Fruit fly (Drosophila melanogaster): ENCODE results near the gene Stim.

Gene Stim

dm6 chrX:15982844-15983243, 42.6 kb upstream of the Stim start, which contains the start of gene Cep164:
TSS of gene Cep164 (minus strand) at chrX:15982944.
- TF ChIP-seq Hr78 (GFP tag; optimal IDR thresholded peaks at IDR 0.05) (no peak), ey (GFP tag; optimal IDR thresholded peaks at IDR 0.05) (no peak), woc (GFP tag; optimal IDR thresholded peaks at IDR 0.05) (no peak)

dm6 chrX:15976568-15976967, 36.3 kb upstream of the Stim start, which contains the start of gene CG42766:
TSS of gene CG42766 (plus strand) at chrX:15976868.
- TF ChIP-seq ey (GFP tag; optimal IDR thresholded peaks at IDR 0.05) (no peak), tai (GFP tag; optimal IDR thresholded peaks at IDR 0.05) (no peak), Myc (optimal IDR thresholded peaks at IDR 0.05) (no peak), dsf (GFP tag; optimal IDR thresholded peaks at IDR 0.05; ENCODE audit: borderline replicate concordance) (no peak), woc (GFP tag; optimal IDR thresholded peaks at IDR 0.05) (no peak), br (GFP tag; optimal IDR thresholded peaks at IDR 0.05) (no peak), Jra (GFP tag; optimal IDR thresholded peaks at IDR 0.05) (no peak), OdsH (GFP tag; optimal IDR thresholded peaks at IDR 0.05) (no peak), Abd-B (GFP tag; optimal IDR thresholded peaks at IDR 0.05) (no peak), h (GFP tag; optimal IDR thresholded peaks at IDR 0.05) (no peak), GATAd (GFP tag; optimal IDR thresholded peaks at IDR 0.05) (no peak), dmrt93B (GFP tag; optimal IDR thresholded peaks at IDR 0.05) (no peak), Dif (GFP tag; optimal IDR thresholded peaks at IDR 0.05; ENCODE audit: partially characterized antibody) (no peak), jim (GFP tag; optimal IDR thresholded peaks at IDR 0.05) (no peak), fru (GFP tag; optimal IDR thresholded peaks at IDR 0.05) (no peak), Sp1 (GFP tag; optimal IDR thresholded peaks at IDR 0.05) (no peak), psq (GFP tag; optimal IDR thresholded peaks at IDR 0.05) (no peak), brk (GFP tag; optimal IDR thresholded peaks at IDR 0.05) (no peak)

dm6 chrX:15974125-15974524, 33.9 kb upstream of the Stim start, which contains the start of gene Or13a:
TSS of gene Or13a (plus strand) at chrX:15974425.
- TF ChIP-seq CrebA (GFP tag; optimal IDR thresholded peaks at IDR 0.05; ENCODE audit: borderline replicate concordance) = no peak

- TF ChIP-seq Hr83 (GFP tag; optimal IDR thresholded peaks at IDR 0.05; ENCODE audit: poor library complexity, severe bottlenecking) = no peak
- TF ChIP-seq Jra (GFP tag; optimal IDR thresholded peaks at IDR 0.05) = no peak
- TF ChIP-seq CrebA (GFP tag; optimal IDR thresholded peaks at IDR 0.05; ENCODE audit: borderline replicate concordance) = no peak
- no peak for TF ChIP-seq Myc (optimal IDR thresholded peaks at IDR 0.05)
- no peak for TF ChIP-seq Rel (GFP tag; optimal IDR thresholded peaks at IDR 0.05)
- no peak for TF ChIP-seq Rel (tag; optimal IDR thresholded peaks at IDR 0.05)
- TF ChIP-seq Abd-B (GFP tag; optimal IDR thresholded peaks at IDR 0.05) = no peak
- no peak for TF ChIP-seq CG32264 (GFP tag; optimal IDR thresholded peaks at IDR 0.05)
- TF ChIP-seq Hnf4 (GFP tag; optimal IDR thresholded peaks at IDR 0.05) = no peak
- TF ChIP-seq OdsH (GFP tag; optimal IDR thresholded peaks at IDR 0.05) = no peak
- no peak for TF ChIP-seq br (GFP tag; optimal IDR thresholded peaks at IDR 0.05)
- TF ChIP-seq rgr (GFP tag; optimal IDR thresholded peaks at IDR 0.05) = no peak
- TF ChIP-seq pan (optimal IDR thresholded peaks at IDR 0.05) = no peak
Measured at dm6 chrX:15973157-15973774, 33.0 kb upstream of the Stim start, which contains the start of gene mmd. TSS of gene mmd (minus strand) at chrX:15973159.

dm6 chrX:15971574-15971973, 31.3 kb upstream of the Stim start:
- TF ChIP-seq ey (GFP tag; optimal IDR thresholded peaks at IDR 0.05) (no peak), Rel (GFP tag; optimal IDR thresholded peaks at IDR 0.05) (no peak), Rel (tag; optimal IDR thresholded peaks at IDR 0.05) (no peak), Myc (optimal IDR thresholded peaks at IDR 0.05) (no peak), CG32264 (GFP tag; optimal IDR thresholded peaks at IDR 0.05) (no peak), Mio (GFP tag; optimal IDR thresholded peaks at IDR 0.05) (no peak), psq (GFP tag; optimal IDR thresholded peaks at IDR 0.05) (no peak), CG9705 (GFP tag; optimal IDR thresholded peaks at IDR 0.05) (no peak), Hr78 (GFP tag; optimal IDR thresholded peaks at IDR 0.05) (no peak), GATAd (GFP tag; optimal IDR thresholded peaks at IDR 0.05) (no peak), dmrt93B (GFP tag; optimal IDR thresholded peaks at IDR 0.05) (no peak), fru (GFP tag; optimal IDR thresholded peaks at IDR 0.05) (no peak), sv (GFP tag; optimal IDR thresholded peaks at IDR 0.05) (no peak), lola (GFP tag; optimal IDR thresholded peaks at IDR 0.05) (no peak), Dif (GFP tag; optimal IDR thresholded peaks at IDR 0.05; ENCODE audit: partially characterized antibody) (no peak), Abd-B (GFP tag; optimal IDR thresholded peaks at IDR 0.05) (no peak), Hr83 (GFP tag; optimal IDR thresholded peaks at IDR 0.05; ENCODE audit: poor library complexity, severe bottlenecking) (no peak)
